Worm (Caenorhabditis elegans) whole organism, young adult: ENCODE measurements around the gene C07G1.15.

Source experiments
- B0336.3 ChIP-seq: fragments of 200-800 bp; sonication (Bioruptor generic); IDR thresholded peaks from 2 replicates; pipeline ENCODE4 v1.3.6; 2022; ENCODE audit warnings: missing genetic modification characterization, missing compliant biosample characterization
- cebp-1 ChIP-seq, 2 experiments: fragments of 200-800 bp in 1 of 2; sonication (Bioruptor generic) in 1 of 2; sonication (generic microtip) in 1 of 2; IDR thresholded peaks in 1 of 2; optimal IDR thresholded peaks in 1 of 2; 2 replicates each; pipeline versions ENCODE4 v1.3.6 to Lab custom; 2017 to 2022; ENCODE audit warnings: missing compliant biosample characterization in 2 of 2, missing genetic modification characterization in 2 of 2, mild to moderate bottlenecking in 1 of 2, missing genetic modification reagents in 1 of 2, moderate library complexity in 1 of 2
- cebp-2 ChIP-seq: fragments of 200-800 bp; sonication (Bioruptor generic); IDR thresholded peaks from 2 replicates; pipeline ENCODE4 v1.3.6; 2022; ENCODE audit warnings: missing genetic modification characterization, missing compliant biosample characterization
- ceh-91 ChIP-seq: fragments of 200-800 bp; sonication (Bioruptor generic); IDR thresholded peaks from 2 replicates; pipeline ENCODE4 v1.3.6; 2022; ENCODE audit warnings: missing genetic modification reagents, missing genetic modification characterization, missing compliant biosample characterization
- ets-4 ChIP-seq: fragments of 200-800 bp; sonication (Bioruptor generic); optimal IDR thresholded peaks from 2 replicates; lab custom pipeline; 2018; ENCODE audit warnings: mild to moderate bottlenecking, missing genetic modification characterization, missing compliant biosample characterization
- mel-28 ChIP-seq: sonication (generic microtip); optimal IDR thresholded peaks from 2 replicates; lab custom pipeline; 2016; ENCODE audit warnings: borderline replicate concordance, mild to moderate bottlenecking, missing genetic modification characterization, missing compliant biosample characterization
- nhr-27 ChIP-seq: fragments of 200-800 bp; sonication (Bioruptor generic); optimal IDR thresholded peaks from 2 replicates; lab custom pipeline; 2018; ENCODE audit warnings: mild to moderate bottlenecking, missing genetic modification characterization, moderate library complexity, missing compliant biosample characterization
- pbrm-1 ChIP-seq: fragments of 200-800 bp; sonication (Bioruptor generic); IDR thresholded peaks from 2 replicates; pipeline ENCODE4 v1.3.6; 2022; ENCODE audit warnings: missing genetic modification reagents, missing genetic modification characterization, missing compliant biosample characterization
- pha-4 ChIP-seq: fragments of 150-350 bp; sonication (generic microtip); optimal IDR thresholded peaks from 2 replicates; lab custom pipeline; 2014; ENCODE audit warnings: missing biosample characterization, missing genetic modification reagents, missing genetic modification characterization
- snpc-4 ChIP-seq, 5 experiments: fragments of 150-350 bp in 1 of 5; sonication (generic microtip) in 4 of 5; optimal IDR thresholded peaks; 2 replicates each; lab custom pipeline; 2014 to 2018; ENCODE audit warnings: missing genetic modification characterization in 5 of 5, missing biosample characterization in 3 of 5, antibody characterized with exemption in 2 of 5, mild to moderate bottlenecking in 2 of 5, missing compliant biosample characterization in 2 of 5, missing genotype in 2 of 5, moderate library complexity in 2 of 5, missing genetic modification reagents in 1 of 5
- somi-1 ChIP-seq: fragments of 200-800 bp; sonication (Bioruptor generic); optimal IDR thresholded peaks from 2 replicates; lab custom pipeline; 2018; ENCODE audit warnings: mild to moderate bottlenecking, missing genetic modification characterization, missing compliant biosample characterization
- unc-62 ChIP-seq: fragments of 150-350 bp; optimal IDR thresholded peaks from 2 replicates; lab custom pipeline; 2014; ENCODE audit warnings: missing biosample characterization, missing genetic modification reagents, missing genetic modification characterization
- ztf-6 ChIP-seq: fragments of 200-800 bp; sonication (Bioruptor generic); IDR thresholded peaks from 2 replicates; pipeline ENCODE4 v1.3.6; 2022; ENCODE audit warnings: missing genetic modification reagents, missing genetic modification characterization, missing compliant biosample characterization

- no peak for TF ChIP-seq B0336.3 (GFP tag; lab: Robert Waterston, UW)
- TF ChIP-seq pbrm-1 (GFP tag; lab: Robert Waterston, UW): no peak
- no peak for TF ChIP-seq cebp-1 (GFP tag; IDR thresholded peaks at IDR 0.05; lab: Robert Waterston, UW)
- TF ChIP-seq cebp-1 (tag; optimal IDR thresholded peaks at IDR 0.05; lab: Kevin White, UChicago): no peak
- TF ChIP-seq pha-4 (tag; lab: Kevin White, UChicago): no peak
- no peak for TF ChIP-seq ceh-91 (GFP tag; lab: Robert Waterston, UW)
- no peak for TF ChIP-seq ztf-6 (GFP tag; lab: Robert Waterston, UW)
- TF ChIP-seq snpc-4 (GFP tag; optimal IDR thresholded peaks at IDR 0.05; lab: Kevin White, UChicago): no peak
- TF ChIP-seq snpc-4 (tag; optimal IDR thresholded peaks at IDR 0.05; lab: Kevin White, UChicago): no peak
- no peak for TF ChIP-seq mel-28 (tag; lab: Kevin White, UChicago)
- no peak for TF ChIP-seq somi-1 (GFP tag; lab: Kevin White, UChicago)
- no peak for TF ChIP-seq cebp-2 (GFP tag; lab: Robert Waterston, UW)
- no peak for TF ChIP-seq unc-62
- TF ChIP-seq nhr-27 (tag; lab: Kevin White, UChicago): no peak
- no peak for TF ChIP-seq ets-4 (GFP tag; lab: Kevin White, UChicago)
Measured at ce11 chrIV:8142735-8143550, 26.8 kb upstream of the C07G1.15 start, which contains the start of gene pmk-2.
